Fruit fly (Drosophila melanogaster): ENCODE measurements around the gene mamo.

DNA sequence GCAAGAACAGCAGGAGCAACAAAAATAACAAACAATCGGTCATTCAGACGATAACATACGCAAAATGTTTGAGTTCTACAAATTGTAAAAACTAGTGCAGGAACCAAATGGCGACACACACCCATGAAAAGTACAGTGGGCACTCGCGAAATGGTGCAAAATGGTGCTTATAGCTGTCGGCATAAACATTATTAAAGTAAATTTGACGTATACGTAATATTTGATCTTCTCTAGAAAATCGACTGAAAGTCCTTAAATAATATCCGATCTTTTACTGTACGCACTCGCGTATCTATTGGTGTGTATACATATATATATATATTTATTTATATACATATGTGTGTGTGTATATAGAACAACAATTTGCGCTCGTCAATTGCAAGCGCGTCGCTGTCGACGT lies 54.8 kb downstream of the mamo start:
- TF ChIP-seq usp (GFP tag; optimal IDR thresholded peaks at IDR 0.05) (no peak), CG8478 (optimal IDR thresholded peaks at IDR 0.05) (no peak), EcR (GFP tag; optimal IDR thresholded peaks at IDR 0.05) (no peak), Dll (optimal IDR thresholded peaks at IDR 0.05) (no peak), pan (optimal IDR thresholded peaks at IDR 0.05) (no peak), psq (optimal IDR thresholded peaks at IDR 0.05) (no peak)
